Worm (Caenorhabditis elegans) whole organism, midembryonic: ENCODE data around the gene F56D6.23.

ENCODE experiments used
- T22C8.4 ChIP-seq: fragments of 200-800 bp; sonication (Bioruptor generic); IDR thresholded peaks from 2 replicates; pipeline ENCODE4 v1.3.6; 2022; ENCODE audit warnings: missing genetic modification characterization, missing compliant biosample characterization
- tab-1 ChIP-seq: fragments of 200-800 bp; sonication (Bioruptor generic); IDR thresholded peaks from 2 replicates; pipeline ENCODE4 v1.3.6; 2022; ENCODE audit warnings: missing genetic modification characterization, missing compliant biosample characterization

DNA sequence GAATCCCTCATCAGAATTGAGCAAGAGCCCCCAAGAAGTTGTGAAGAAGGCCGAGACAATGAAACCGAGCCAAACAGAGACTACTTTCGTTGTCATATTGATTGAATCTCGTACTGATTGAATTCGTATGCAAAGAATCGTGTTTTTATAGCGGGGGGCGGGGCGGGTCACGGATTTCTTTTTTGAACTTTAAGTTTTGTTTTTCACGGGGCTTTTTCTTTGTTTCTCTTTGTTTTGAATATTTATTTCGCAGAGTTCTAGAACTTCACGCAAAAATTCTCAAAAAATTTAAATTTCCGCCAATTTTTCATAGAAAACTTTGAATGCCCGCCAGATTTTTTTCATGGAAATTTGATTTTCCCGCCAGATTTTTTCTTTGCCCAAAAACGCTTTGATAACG is 37.8 kb downstream of the F56D6.23 start, which contains the start of gene clec-73:
- no peak for TF ChIP-seq tab-1 (GFP tag; lab: Robert Waterston, UW)
- TF ChIP-seq T22C8.4, result no peak
